Worm (Caenorhabditis elegans): ENCODE measurements around the gene sax-7.

DNA sequence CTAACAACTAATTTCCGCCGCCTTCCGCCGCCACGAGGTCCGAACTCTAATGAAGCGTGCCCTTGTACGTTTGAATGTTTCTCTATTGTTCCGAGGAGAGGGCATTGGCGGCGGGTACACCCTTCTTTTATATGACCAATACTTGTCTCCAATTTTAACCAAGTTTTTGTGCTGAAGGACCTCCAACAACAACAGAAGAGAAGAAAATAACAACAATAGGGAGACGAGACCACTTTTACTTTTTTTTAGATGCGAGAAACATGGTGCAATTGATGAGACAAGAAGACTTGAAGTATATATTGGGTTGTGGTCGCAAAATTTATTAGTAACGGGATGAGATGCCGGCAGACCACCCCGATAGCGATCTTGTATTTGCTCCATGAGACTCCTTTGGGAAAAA, 8.5 kb downstream of the sax-7 start:
- TF ChIP-seq jun-1 (tag; optimal IDR thresholded peaks at IDR 0.05): no peak
- TF ChIP-seq pqm-1 (tag; optimal IDR thresholded peaks at IDR 0.05): no peak
